Worm (Caenorhabditis elegans): ENCODE results near the gene tub-1.

Gene tub-1

ce11 chrII:8141135-8141534 is 15.6 kb downstream of the tub-1 start:
- no peak for TF ChIP-seq R02D3.7 (tag; optimal IDR thresholded peaks at IDR 0.05)
- TF ChIP-seq egl-27 (tag; optimal IDR thresholded peaks at IDR 0.05): no peak
- no peak for TF ChIP-seq nhr-43 (tag; optimal IDR thresholded peaks at IDR 0.05; ENCODE audit: poor library complexity, severe bottlenecking)
- TF ChIP-seq aly-2 (tag; optimal IDR thresholded peaks at IDR 0.05): no peak
- no peak for TF ChIP-seq elt-1 (tag; optimal IDR thresholded peaks at IDR 0.05)
- TF ChIP-seq lsy-12 (tag; optimal IDR thresholded peaks at IDR 0.05): no peak
- TF ChIP-seq elt-3 (tag; optimal IDR thresholded peaks at IDR 0.05): no peak
- no peak for TF ChIP-seq ceh-82 (tag; optimal IDR thresholded peaks at IDR 0.05)
- TF ChIP-seq nhr-67 (tag; optimal IDR thresholded peaks at IDR 0.05): no peak

DNA sequence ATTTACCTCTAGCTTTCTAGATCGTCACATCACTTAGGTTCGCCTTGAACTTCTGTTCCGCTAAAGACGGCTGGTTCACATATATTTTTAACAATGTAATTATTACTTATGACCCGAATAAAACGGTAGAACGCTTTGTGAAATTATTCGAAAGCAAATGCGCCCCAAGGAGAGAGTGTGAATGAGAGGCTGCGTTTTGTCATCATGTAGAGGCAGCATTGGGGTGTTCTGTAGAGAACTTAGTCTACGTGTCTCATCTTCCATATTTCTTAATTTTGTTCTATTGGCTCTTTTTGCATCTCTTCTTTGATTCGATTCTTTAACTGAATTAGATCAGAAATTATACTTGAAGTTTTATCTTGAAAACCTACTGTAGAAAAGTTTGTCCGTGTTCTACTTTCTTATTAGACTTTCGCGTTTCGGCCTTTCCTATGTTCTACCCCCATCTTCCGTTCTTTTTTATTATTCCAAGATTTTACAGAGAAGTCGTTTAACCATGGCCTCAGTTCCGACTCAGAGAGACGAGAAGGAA is 18.7 kb downstream of the tub-1 start, which contains the start of gene cdc-48.2:
Gene cdc-48.2 (plus strand): TSS at position 482 of the 532 bp plus-strand sequence.
- TF ChIP-seq skn-1 (tag; optimal IDR thresholded peaks at IDR 0.05): peak; percentile 90
- TF ChIP-seq tbx-2 (tag; optimal IDR thresholded peaks at IDR 0.05): no peak
- peak; percentile 2 for TF ChIP-seq pha-4 (tag; optimal IDR thresholded peaks at IDR 0.05)
- peak; percentile 34 for TF ChIP-seq lin-15B (tag; optimal IDR thresholded peaks at IDR 0.05)
- no peak for TF ChIP-seq egl-27 (tag; optimal IDR thresholded peaks at IDR 0.05)
- peak; percentile 27 for TF ChIP-seq nfya-1 (tag; optimal IDR thresholded peaks at IDR 0.05; ENCODE audit: insufficient read depth)
- no peak for TF ChIP-seq ceh-82 (tag; optimal IDR thresholded peaks at IDR 0.05)
- TF ChIP-seq unc-39 (tag; optimal IDR thresholded peaks at IDR 0.05): no peak

- TF ChIP-seq pha-4 (tag; optimal IDR thresholded peaks at IDR 0.05) (peak; percentile 53), fkh-10 (GFP tag; optimal IDR thresholded peaks at IDR 0.05) (no peak), egl-27 (tag; optimal IDR thresholded peaks at IDR 0.05) (no peak), fkh-2 (tag; optimal IDR thresholded peaks at IDR 0.05) (no peak), nhr-25 (tag; optimal IDR thresholded peaks at IDR 0.05) (peak; percentile 16), ama-1 (optimal IDR thresholded peaks at IDR 0.05) (no peak), snpc-4 (tag; optimal IDR thresholded peaks at IDR 0.05) (peak; percentile 14), jun-1 (tag; optimal IDR thresholded peaks at IDR 0.05) (no peak), lin-39 (tag; optimal IDR thresholded peaks at IDR 0.05) (no peak), nhr-67 (tag; optimal IDR thresholded peaks at IDR 0.05) (no peak), eor-1 (tag; optimal IDR thresholded peaks at IDR 0.05) (no peak), nhr-12 (tag; optimal IDR thresholded peaks at IDR 0.05) (no peak), nhr-237 (tag; optimal IDR thresholded peaks at IDR 0.05) (no peak), zag-1 (tag; optimal IDR thresholded peaks at IDR 0.05) (no peak), unc-39 (tag; optimal IDR thresholded peaks at IDR 0.05) (no peak), tbx-2 (tag; optimal IDR thresholded peaks at IDR 0.05) (no peak), pqm-1 (tag; optimal IDR thresholded peaks at IDR 0.05) (no peak), nhr-77 (tag; optimal IDR thresholded peaks at IDR 0.05) (no peak), lin-15B (tag; optimal IDR thresholded peaks at IDR 0.05) (peak; percentile 31), nfya-1 (tag; optimal IDR thresholded peaks at IDR 0.05; ENCODE audit: insufficient read depth) (peak; percentile 26)
Observed at ce11 chrII:8137379-8137778, 19.4 kb downstream of the tub-1 start.

DNA sequence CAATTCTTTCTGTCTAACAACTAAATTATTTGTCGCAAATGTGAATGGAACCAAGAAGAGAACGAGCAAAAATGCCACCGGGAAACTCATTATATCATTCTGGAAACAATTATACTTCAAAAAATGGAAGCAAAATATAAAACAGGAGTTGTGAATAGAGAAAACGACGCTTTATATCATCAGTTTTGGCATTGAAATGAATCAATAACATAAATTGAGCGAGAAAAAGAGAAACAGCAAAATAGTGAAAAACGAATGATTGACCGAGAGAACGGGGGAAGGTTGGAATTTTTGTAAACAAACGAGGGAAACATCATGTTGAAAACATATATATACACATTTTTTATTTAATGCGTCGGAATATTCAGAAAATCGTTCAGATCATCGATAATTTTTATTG is 19.9 kb downstream of the tub-1 start, which contains the start of gene ctns-1:
Gene ctns-1 (minus strand): TSS at position 101 of the 400 bp plus-strand sequence.
- TF ChIP-seq fkh-10 (GFP tag; optimal IDR thresholded peaks at IDR 0.05): no peak
- peak; percentile 30 for TF ChIP-seq pha-4 (tag; optimal IDR thresholded peaks at IDR 0.05)

ce11 chrII:8135953-8136352 is 20.8 kb downstream of the tub-1 start:
- TF ChIP-seq skn-1 (tag; optimal IDR thresholded peaks at IDR 0.05): no peak
- TF ChIP-seq fkh-2 (tag; optimal IDR thresholded peaks at IDR 0.05): no peak
- TF ChIP-seq ceh-28 (tag; optimal IDR thresholded peaks at IDR 0.05): no peak
- no peak for TF ChIP-seq fkh-10 (GFP tag; optimal IDR thresholded peaks at IDR 0.05)

- TF ChIP-seq ama-1 (optimal IDR thresholded peaks at IDR 0.05) (peak; percentile 23), lsy-12 (tag; optimal IDR thresholded peaks at IDR 0.05) (peak; percentile 38), aly-2 (tag; optimal IDR thresholded peaks at IDR 0.05) (no peak), elt-3 (tag; optimal IDR thresholded peaks at IDR 0.05) (peak in 1 of 3 experiments; percentile 23), nhr-77 (tag; optimal IDR thresholded peaks at IDR 0.05) (no peak), fkh-2 (tag; optimal IDR thresholded peaks at IDR 0.05) (no peak), pha-4 (tag; optimal IDR thresholded peaks at IDR 0.05) (peak; percentile 62), nfya-1 (tag; optimal IDR thresholded peaks at IDR 0.05; ENCODE audit: insufficient read depth) (peak; percentile 88), fkh-10 (GFP tag; optimal IDR thresholded peaks at IDR 0.05) (peak; percentile 47), nhr-25 (tag; optimal IDR thresholded peaks at IDR 0.05) (peak; percentile 93), tbx-2 (tag; optimal IDR thresholded peaks at IDR 0.05) (peak; percentile 53), nhr-43 (tag; optimal IDR thresholded peaks at IDR 0.05; ENCODE audit: poor library complexity, severe bottlenecking) (peak; percentile 24), nhr-76 (tag; optimal IDR thresholded peaks at IDR 0.05) (no peak), nhr-11 (tag; optimal IDR thresholded peaks at IDR 0.05) (peak; percentile 19), ceh-9 (tag; optimal IDR thresholded peaks at IDR 0.05) (no peak), nhr-23 (tag; optimal IDR thresholded peaks at IDR 0.05) (peak; percentile 45), snpc-4 (tag; optimal IDR thresholded peaks at IDR 0.05) (peak; percentile 21), R02D3.7 (tag; optimal IDR thresholded peaks at IDR 0.05) (peak; percentile 31), eor-1 (tag; optimal IDR thresholded peaks at IDR 0.05) (no peak), daf-12 (tag; optimal IDR thresholded peaks at IDR 0.05) (no peak), ceh-82 (tag; optimal IDR thresholded peaks at IDR 0.05) (no peak), lin-39 (tag; optimal IDR thresholded peaks at IDR 0.05) (peak; percentile 93), nhr-28 (tag; optimal IDR thresholded peaks at IDR 0.05) (no peak), hmg-11 (tag; optimal IDR thresholded peaks at IDR 0.05) (peak; percentile 79), egl-5 (tag; optimal IDR thresholded peaks at IDR 0.05) (peak; percentile 60), lin-15B (tag; optimal IDR thresholded peaks at IDR 0.05) (peak; percentile 8), ceh-28 (tag; optimal IDR thresholded peaks at IDR 0.05) (peak; percentile 55), jun-1 (tag; optimal IDR thresholded peaks at IDR 0.05) (peak; percentile 5)
Observed at ce11 chrII:8131413-8131966, 25.3 kb downstream of the tub-1 start.

Data from whole organism, L3 larva.